Worm (Caenorhabditis elegans) whole organism, L4 larva: Measurements from ENCODE around the gene F59B2.13.

ENCODE experiments used
- F10B5.3 ChIP-seq: sonication (generic microtip); optimal IDR thresholded peaks from 2 replicates; lab custom pipeline; 2016; ENCODE audit warnings: mild to moderate bottlenecking, missing genetic modification characterization, missing compliant biosample characterization
- F37D6.2 ChIP-seq: sonication (generic microtip); optimal IDR thresholded peaks from 2 replicates; lab custom pipeline; 2016; ENCODE audit warnings: mild to moderate bottlenecking, missing genetic modification characterization, missing compliant biosample characterization
- F44E2.7 ChIP-seq: fragments of 200-800 bp; sonication (Bioruptor generic); IDR thresholded peaks from 2 replicates; pipeline ENCODE4 v2.1.2; 2022; ENCODE audit warnings: missing genetic modification characterization, missing compliant biosample characterization
- T20F7.1 ChIP-seq: fragments of 200-800 bp; sonication (Bioruptor generic); optimal IDR thresholded peaks from 2 replicates; lab custom pipeline; 2018; ENCODE audit warnings: mild to moderate bottlenecking, missing genetic modification characterization, missing compliant biosample characterization
- Y105C5A.15 ChIP-seq: fragments of 200-800 bp; sonication (Bioruptor generic); IDR thresholded peaks from 2 replicates; pipeline ENCODE4 v1.3.6; 2022; ENCODE audit warnings: missing genetic modification characterization, missing compliant biosample characterization
- Y5F2A.4 ChIP-seq: fragments of 200-800 bp; sonication (Bioruptor generic); optimal IDR thresholded peaks from 2 replicates; lab custom pipeline; 2018; ENCODE audit warnings: mild to moderate bottlenecking, missing genetic modification characterization, missing compliant biosample characterization
- Y75B8A.6 ChIP-seq: fragments of 200-800 bp; sonication (Bioruptor generic); IDR thresholded peaks from 2 replicates; pipeline ENCODE4 v1.3.6; 2022; ENCODE audit warnings: missing genetic modification reagents, missing genetic modification characterization, missing compliant biosample characterization
- ZK337.2 ChIP-seq: fragments of 200-800 bp; sonication (Bioruptor generic); IDR thresholded peaks from 2 replicates; pipeline ENCODE4 v1.3.6; 2022; ENCODE audit warnings: missing genetic modification reagents, missing genetic modification characterization, missing compliant biosample characterization
- aha-1 ChIP-seq: fragments of 150-350 bp; peaks from one replicate; lab custom pipeline; 2014; ENCODE audit warnings: missing biosample characterization, missing genetic modification characterization
- aly-2 ChIP-seq: sonication (generic microtip); optimal IDR thresholded peaks from 2 replicates; lab custom pipeline; 2018; ENCODE audit warnings: missing biosample characterization, missing genetic modification characterization
- arid-1 ChIP-seq: fragments of 200-800 bp; sonication (Bioruptor generic); conservative IDR thresholded peaks from 2 replicates; pipeline ENCODE4 v1.3.6; 2022; ENCODE audit warnings: missing genetic modification reagents, missing genetic modification characterization, missing compliant biosample characterization
- ceh-32 ChIP-seq: sonication (generic microtip); optimal IDR thresholded peaks from 2 replicates; lab custom pipeline; 2016; ENCODE audit warnings: mild to moderate bottlenecking, missing genetic modification characterization, missing compliant biosample characterization; ENCODE audit not compliant: poor library complexity
- ceh-62 ChIP-seq: sonication (generic microtip); optimal IDR thresholded peaks from 2 replicates; lab custom pipeline; 2017; ENCODE audit warnings: missing biosample characterization, missing genetic modification characterization
- ces-1 ChIP-seq: fragments of 150-350 bp; sonication (generic microtip); optimal IDR thresholded peaks from 4 replicates; lab custom pipeline; 2014; ENCODE audit warnings: missing biosample characterization, missing genetic modification reagents, missing genetic modification characterization
- ctbp-1 ChIP-seq: fragments of 200-800 bp; sonication (Bioruptor generic); IDR thresholded peaks from 2 replicates; pipeline ENCODE4 v1.3.6; 2022; ENCODE audit warnings: missing genetic modification reagents, missing genetic modification characterization, missing compliant biosample characterization
- daf-19 ChIP-seq: fragments of 200-800 bp; sonication (Bioruptor generic); conservative IDR thresholded peaks from 2 replicates; pipeline ENCODE4 v1.3.6; 2022; ENCODE audit warnings: missing genetic modification characterization, missing compliant biosample characterization
- daf-8 ChIP-seq: fragments of 200-800 bp; sonication (Bioruptor generic); IDR thresholded peaks from 2 replicates; pipeline ENCODE4 v1.3.6; 2022; ENCODE audit warnings: missing genetic modification characterization, missing compliant biosample characterization
- dmd-6 ChIP-seq: fragments of 200-800 bp; sonication (Bioruptor generic); IDR thresholded peaks from 2 replicates; pipeline ENCODE4 v1.3.6; 2022; ENCODE audit warnings: missing genetic modification reagents, missing genetic modification characterization, missing compliant biosample characterization
- dmd-8 ChIP-seq: fragments of 200-800 bp; sonication (Bioruptor generic); IDR thresholded peaks from 2 replicates; pipeline ENCODE4 v1.3.6; 2022; ENCODE audit warnings: missing genetic modification characterization, missing compliant biosample characterization
- duxl-1 ChIP-seq: sonication (generic microtip); optimal IDR thresholded peaks from 2 replicates; lab custom pipeline; 2016; ENCODE audit warnings: mild to moderate bottlenecking, missing genetic modification characterization, moderate library complexity, missing compliant biosample characterization; ENCODE audit not compliant: poor library complexity
- dve-1 ChIP-seq: sonication (generic microtip); optimal IDR thresholded peaks from 2 replicates; lab custom pipeline; 2017; ENCODE audit warnings: antibody characterized with exemption, mild to moderate bottlenecking, missing genetic modification characterization, missing compliant biosample characterization; ENCODE audit not compliant: insufficient read depth
- egl-27 ChIP-seq: sonication (generic microtip); optimal IDR thresholded peaks from 3 replicates; lab custom pipeline; 2017; ENCODE audit warnings: missing biosample characterization, missing genetic modification reagents, missing genetic modification characterization
- fkh-10 ChIP-seq: fragments of 150-350 bp; optimal IDR thresholded peaks from 2 replicates; lab custom pipeline; 2014; ENCODE audit warnings: missing biosample characterization, missing genetic modification reagents, missing genetic modification characterization
- fos-1 ChIP-seq: fragments of 150-350 bp; optimal IDR thresholded peaks from 2 replicates; lab custom pipeline; 2014; ENCODE audit warnings: missing biosample characterization, missing genetic modification characterization
- gei-8 ChIP-seq: fragments of 200-800 bp; sonication (Bioruptor generic); optimal IDR thresholded peaks from 2 replicates; lab custom pipeline; 2018; ENCODE audit warnings: mild to moderate bottlenecking, missing genetic modification characterization, missing compliant biosample characterization
- jun-1 ChIP-seq: fragments of 150-350 bp; optimal IDR thresholded peaks from 2 replicates; lab custom pipeline; 2014; ENCODE audit warnings: missing biosample characterization, missing genetic modification reagents, missing genetic modification characterization
- lim-7 ChIP-seq: fragments of 200-800 bp; sonication (Bioruptor generic); IDR thresholded peaks from 2 replicates; pipeline ENCODE4 v1.3.6; 2022; ENCODE audit warnings: missing genetic modification characterization, missing compliant biosample characterization
- lin-13 ChIP-seq: fragments of 150-350 bp; optimal IDR thresholded peaks from 2 replicates; lab custom pipeline; 2014; ENCODE audit warnings: missing biosample characterization, missing genetic modification reagents, missing genetic modification characterization
- lin-29 ChIP-seq: fragments of 200-800 bp; sonication (Bioruptor generic); IDR thresholded peaks from 2 replicates; pipeline ENCODE4 v1.3.6; 2022; ENCODE audit warnings: missing genetic modification reagents, missing genetic modification characterization, missing compliant biosample characterization
- lin-38 ChIP-seq: fragments of 200-800 bp; sonication (Bioruptor generic); IDR thresholded peaks from 2 replicates; pipeline ENCODE4 v1.3.6; 2022; ENCODE audit warnings: missing genetic modification reagents, missing genetic modification characterization, missing compliant biosample characterization
- madf-9 ChIP-seq: fragments of 200-800 bp; sonication (Bioruptor generic); conservative IDR thresholded peaks from 2 replicates; pipeline ENCODE4 v1.3.6; 2022; ENCODE audit warnings: missing genetic modification reagents, missing genetic modification characterization, missing compliant biosample characterization
- mdl-1 ChIP-seq, 2 experiments: fragments of 150-350 bp in 1 of 2; sonication (generic microtip) in 1 of 2; optimal IDR thresholded peaks; 2 replicates each; lab custom pipeline; 2014 to 2017; ENCODE audit warnings: missing biosample characterization in 2 of 2, missing genetic modification characterization in 2 of 2
- mdt-29 ChIP-seq: fragments of 200-800 bp; sonication (Bioruptor generic); IDR thresholded peaks from 2 replicates; pipeline ENCODE4 v1.3.6; 2022; ENCODE audit warnings: missing genetic modification reagents, missing genetic modification characterization, missing compliant biosample characterization
- mep-1 ChIP-seq: fragments of 150-350 bp; sonication (generic microtip); optimal IDR thresholded peaks from 3 replicates; lab custom pipeline; 2014; ENCODE audit warnings: missing biosample characterization, missing genetic modification characterization
- mes-2 ChIP-seq: sonication (generic microtip); optimal IDR thresholded peaks from 2 replicates; lab custom pipeline; 2016; ENCODE audit warnings: missing genotype, mild to moderate bottlenecking, missing genetic modification characterization, missing compliant biosample characterization; ENCODE audit not compliant: poor library complexity, severe bottlenecking
- mxl-3 ChIP-seq: fragments of 200-800 bp; sonication (Bioruptor generic); optimal IDR thresholded peaks from 2 replicates; lab custom pipeline; 2018; ENCODE audit warnings: mild to moderate bottlenecking, missing genetic modification characterization, missing compliant biosample characterization
- nhr-11 ChIP-seq: fragments of 150-350 bp; optimal IDR thresholded peaks from 2 replicates; lab custom pipeline; 2014; ENCODE audit warnings: missing biosample characterization, missing genetic modification characterization
- nhr-28 ChIP-seq: fragments of 150-350 bp; optimal IDR thresholded peaks from 2 replicates; lab custom pipeline; 2014; ENCODE audit warnings: missing biosample characterization, missing genetic modification characterization
- nhr-42 ChIP-seq: fragments of 200-800 bp; sonication (Bioruptor generic); IDR thresholded peaks from 2 replicates; pipeline ENCODE4 v1.3.6; 2022; ENCODE audit warnings: missing genetic modification characterization, missing compliant biosample characterization
- nhr-6 ChIP-seq: fragments of 150-350 bp; optimal IDR thresholded peaks from 2 replicates; lab custom pipeline; 2014; ENCODE audit warnings: missing biosample characterization, missing genetic modification characterization
- nhr-77 ChIP-seq: fragments of 150-350 bp; optimal IDR thresholded peaks from 2 replicates; lab custom pipeline; 2014; ENCODE audit warnings: missing biosample characterization, missing genetic modification characterization
- pqm-1 ChIP-seq: sonication (generic microtip); optimal IDR thresholded peaks from 2 replicates; lab custom pipeline; 2017; ENCODE audit warnings: missing biosample characterization, missing genetic modification characterization
- rbr-2 ChIP-seq: sonication (generic microtip); optimal IDR thresholded peaks from 2 replicates; lab custom pipeline; 2016; ENCODE audit warnings: missing genotype, missing genetic modification characterization, missing compliant biosample characterization
- skn-1 ChIP-seq: fragments of 150-350 bp; optimal IDR thresholded peaks from 2 replicates; lab custom pipeline; 2014; ENCODE audit warnings: missing biosample characterization, missing genetic modification characterization
- snpc-4 ChIP-seq: fragments of 150-350 bp; optimal IDR thresholded peaks from 2 replicates; lab custom pipeline; 2014; ENCODE audit warnings: missing biosample characterization, missing genetic modification characterization
- spr-1 ChIP-seq: sonication (generic microtip); optimal IDR thresholded peaks from 2 replicates; lab custom pipeline; 2016; ENCODE audit warnings: mild to moderate bottlenecking, missing genetic modification characterization, missing compliant biosample characterization
- tag-97 ChIP-seq: fragments of 200-800 bp; sonication (Bioruptor generic); IDR thresholded peaks from 2 replicates; pipeline ENCODE4 v1.3.6; 2022; ENCODE audit warnings: missing genetic modification characterization, missing compliant biosample characterization
- unc-62 ChIP-seq, 3 experiments: fragments of 150-350 bp in 1 of 3; sonication (generic microtip); optimal IDR thresholded peaks in 2 of 3; peaks in 1 of 3; 1 replicate in 1 of 3; 2 replicates in 2 of 3; lab custom pipeline; 2014 to 2017; ENCODE audit warnings: missing biosample characterization in 3 of 3, missing genetic modification characterization in 3 of 3, missing genetic modification reagents in 3 of 3, missing genotype in 1 of 3
- zag-1 ChIP-seq: fragments of 150-350 bp; optimal IDR thresholded peaks from 2 replicates; lab custom pipeline; 2014; ENCODE audit warnings: missing biosample characterization, missing genetic modification characterization
- zip-11 ChIP-seq: fragments of 200-800 bp; sonication (Bioruptor generic); IDR thresholded peaks from 2 replicates; pipeline ENCODE4 v1.3.6; 2022; ENCODE audit warnings: missing genetic modification characterization, missing compliant biosample characterization
- zip-2 ChIP-seq: fragments of 150-350 bp; optimal IDR thresholded peaks from 2 replicates; lab custom pipeline; 2014; ENCODE audit warnings: missing biosample characterization, missing genetic modification characterization

Gene F59B2.13

DNA sequence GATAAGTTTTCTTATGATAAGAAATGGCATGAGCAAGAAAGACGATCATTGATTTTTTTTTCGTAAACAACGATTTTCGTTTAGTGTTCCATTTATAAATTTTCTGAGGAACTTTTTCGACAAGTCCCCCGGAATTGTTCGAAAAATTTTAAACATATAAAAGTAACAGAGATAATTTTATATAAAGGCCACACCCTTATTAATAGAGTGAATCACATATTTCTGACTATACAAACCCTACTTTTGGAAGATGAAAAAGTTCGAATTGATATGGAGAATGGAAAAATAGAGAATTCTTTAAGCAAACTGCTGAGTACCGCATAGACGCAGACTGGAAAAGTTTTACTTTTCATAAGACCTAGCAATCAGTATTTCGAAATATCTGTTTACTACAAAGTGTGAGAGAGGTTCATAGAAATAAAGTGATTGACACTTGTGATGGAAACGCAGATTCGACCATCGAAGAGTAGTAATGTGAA is 24.3 kb upstream of the F59B2.13 start:
- TF ChIP-seq aha-1 (tag; lab: Kevin White, UChicago) (peak; percentile 98), mxl-3 (GFP tag; lab: Kevin White, UChicago) (no peak), lin-29 (GFP tag; lab: Robert Waterston, UW) (peak; percentile 53; the same call in 1 of the 2 replicates), mep-1 (tag; lab: Kevin White, UChicago) (peak; percentile 92), spr-1 (tag; lab: Kevin White, UChicago) (peak; percentile 27), nhr-11 (tag; lab: Kevin White, UChicago) (no peak), rbr-2 (tag; lab: Kevin White, UChicago) (peak; percentile 53), ceh-32 (tag; lab: Kevin White, UChicago) (no peak), lim-7 (peak; percentile 66; the same call in 1 of the 2 replicates), aly-2 (tag; lab: Kevin White, UChicago) (no peak), Y5F2A.4 (no peak), daf-8 (GFP tag; lab: Robert Waterston, UW) (no peak), mdl-1 (tag; optimal IDR thresholded peaks at IDR 0.05; lab: Kevin White, UChicago) (peak in 1 of 2 experiments; percentile 56), F10B5.3 (tag; lab: Kevin White, UChicago) (no peak), ces-1 (GFP tag; lab: Kevin White, UChicago) (no peak), T20F7.1 (peak; percentile 84), nhr-6 (tag; lab: Kevin White, UChicago) (peak; percentile 80), snpc-4 (no peak), mdt-29 (GFP tag; lab: Robert Waterston, UW) (peak; percentile 85), ZK337.2 (no peak), fos-1 (tag; lab: Kevin White, UChicago) (no peak), zip-2 (tag; lab: Kevin White, UChicago) (peak; percentile 74), zip-11 (GFP tag; lab: Robert Waterston, UW) (no peak), egl-27 (tag; lab: Kevin White, UChicago) (no peak), F44E2.7 (GFP tag; lab: Robert Waterston, UW) (0 out of 2 replicates have a peak, but pooled peaks have one; percentile 14), nhr-77 (tag; lab: Kevin White, UChicago) (peak; percentile 75), Y75B8A.6 (GFP tag; lab: Robert Waterston, UW) (peak; percentile 85), fkh-10 (GFP tag; lab: Kevin White, UChicago) (no peak), arid-1 (0 out of 2 replicates have a peak, but pooled peaks have one; percentile 57), daf-19 (GFP tag; lab: Robert Waterston, UW) (peak; percentile 31; the same call in 1 of the 2 replicates), dmd-8 (no peak), duxl-1 (tag; lab: Kevin White, UChicago) (peak; percentile 17), dve-1 (tag; lab: Kevin White, UChicago) (peak; percentile 94), nhr-42 (no peak; the same call in none of the 2 replicates), tag-97 (peak; percentile 43; the same call in 1 of the 2 replicates), mes-2 (tag; lab: Kevin White, UChicago) (peak; percentile 63), F37D6.2 (tag; lab: Kevin White, UChicago) (no peak), madf-9 (peak; percentile 62), dmd-6 (GFP tag; lab: Robert Waterston, UW) (peak; percentile 63), ceh-62 (tag; lab: Kevin White, UChicago) (no peak), zag-1 (tag; lab: Kevin White, UChicago) (no peak), jun-1 (tag; lab: Kevin White, UChicago) (peak; percentile 31), ctbp-1 (GFP tag; lab: Robert Waterston, UW) (peak; percentile 76), unc-62 (GFP tag; optimal IDR thresholded peaks at IDR 0.05 in 1 of 2; lab: Kevin White, UChicago) (no peak), unc-62 (tag; optimal IDR thresholded peaks at IDR 0.05; lab: Kevin White, UChicago) (no peak), skn-1 (no peak), Y105C5A.15 (GFP tag; lab: Robert Waterston, UW) (no peak), lin-38 (GFP tag; lab: Robert Waterston, UW) (peak; percentile 68), gei-8 (GFP tag; lab: Kevin White, UChicago) (peak; percentile 36), nhr-28 (tag; lab: Kevin White, UChicago) (peak; percentile 74), lin-13 (GFP tag; lab: Kevin White, UChicago) (peak; percentile 76), pqm-1 (tag; lab: Kevin White, UChicago) (peak; percentile 19)
